Worm (Caenorhabditis elegans) whole organism, early embryonic: ENCODE measurements around the gene C26B2.8.

ENCODE experiments used
- F13C5.2 ChIP-seq: sonication (generic microtip); optimal IDR thresholded peaks from 2 replicates; lab custom pipeline; 2017; ENCODE audit warnings: mild to moderate bottlenecking, missing genetic modification characterization, inconsistent platforms, missing compliant biosample characterization
- aly-1 ChIP-seq: sonication (generic microtip); optimal IDR thresholded peaks from 2 replicates; lab custom pipeline; 2016; ENCODE audit warnings: missing genetic modification characterization, missing compliant biosample characterization
- ama-1 ChIP-seq: fragments of 150-350 bp; optimal IDR thresholded peaks from 2 replicates; lab custom pipeline; 2014
- ceh-36 ChIP-seq: sonication (generic microtip); optimal IDR thresholded peaks from 2 replicates; lab custom pipeline; 2016; ENCODE audit warnings: missing genetic modification characterization, inconsistent platforms, missing compliant biosample characterization
- hmbx-1 ChIP-seq: sonication (generic microtip); optimal IDR thresholded peaks from 2 replicates; lab custom pipeline; 2016; ENCODE audit warnings: mild to moderate bottlenecking, missing genetic modification characterization, missing compliant biosample characterization
- pes-1 ChIP-seq: fragments of 200-800 bp; sonication (Bioruptor generic); IDR thresholded peaks from 2 replicates; pipeline ENCODE4 v1.3.6; 2022; ENCODE audit warnings: missing genetic modification reagents, missing genetic modification characterization, missing compliant biosample characterization
- scrt-1 ChIP-seq: fragments of 200-800 bp; sonication (Bioruptor generic); IDR thresholded peaks from 2 replicates; pipeline ENCODE4 v1.3.6; 2022; ENCODE audit warnings: missing genetic modification characterization, missing compliant biosample characterization
- sea-1 ChIP-seq: fragments of 200-800 bp; sonication (Bioruptor generic); conservative IDR thresholded peaks from 2 replicates; pipeline ENCODE4 v1.3.6; 2022; ENCODE audit warnings: missing genetic modification characterization, missing compliant biosample characterization
- tbx-11 ChIP-seq: fragments of 200-800 bp; sonication (Bioruptor generic); IDR thresholded peaks from 2 replicates; pipeline ENCODE4 v1.3.6; 2022; ENCODE audit warnings: missing genetic modification characterization, missing compliant biosample characterization
- tbx-37 ChIP-seq: fragments of 200-800 bp; sonication (Bioruptor generic); conservative IDR thresholded peaks from 2 replicates; pipeline ENCODE4 v1.3.6; 2022; ENCODE audit warnings: missing genetic modification reagents, missing genetic modification characterization, missing compliant biosample characterization
- tra-4 ChIP-seq: sonication (generic microtip); optimal IDR thresholded peaks from 2 replicates; lab custom pipeline; 2017; ENCODE audit warnings: missing genetic modification characterization, missing compliant biosample characterization

ce11 chrIV:8048083-8048482 is 34.1 kb downstream of the C26B2.8 start:
- no peak for TF ChIP-seq tra-4 (tag; lab: Kevin White, UChicago)
- TF ChIP-seq ceh-36 = no peak
- no peak for TF ChIP-seq ama-1
- TF ChIP-seq pes-1 (GFP tag; lab: Robert Waterston, UW) = no peak
- no peak for TF ChIP-seq hmbx-1 (tag; lab: Kevin White, UChicago)
- no peak for TF ChIP-seq sea-1 (GFP tag; lab: Robert Waterston, UW)
- no peak for TF ChIP-seq tbx-11
- TF ChIP-seq aly-1 (tag; lab: Kevin White, UChicago) = no peak
- no peak for TF ChIP-seq F13C5.2 (tag; lab: Kevin White, UChicago)
- no peak for TF ChIP-seq scrt-1 (GFP tag; lab: Robert Waterston, UW)
- no peak for TF ChIP-seq tbx-37 (GFP tag; lab: Robert Waterston, UW)
